Worm (Caenorhabditis elegans): ENCODE results near the gene ttr-11.

DNA sequence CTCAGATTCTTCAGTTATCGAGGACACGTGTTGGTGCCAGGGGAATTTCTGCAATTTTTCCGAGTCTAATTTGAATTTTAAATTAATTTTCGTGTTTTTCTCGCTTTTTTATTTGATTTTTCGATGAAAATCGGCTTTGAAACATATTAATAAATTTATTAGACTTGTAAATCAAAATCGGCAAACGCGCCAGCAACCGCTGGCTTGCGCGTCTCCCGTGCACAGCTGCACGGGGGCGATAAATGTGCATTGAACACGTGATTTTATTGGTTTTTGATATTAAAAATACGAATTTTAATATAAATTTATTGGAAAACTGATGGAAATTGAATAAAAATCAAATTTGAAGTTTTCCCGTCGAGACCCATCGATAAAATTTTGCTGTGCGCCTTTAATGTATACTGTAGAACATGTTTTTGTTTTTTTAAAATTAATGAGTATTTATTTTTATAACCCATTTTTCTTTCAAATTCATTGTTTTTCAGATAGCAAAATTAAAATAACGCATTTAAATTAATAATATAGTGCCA is 22.5 kb upstream of the ttr-11 start, which contains the start of gene F26F2.7:
- TF ChIP-seq pqm-1 (tag; optimal IDR thresholded peaks at IDR 0.05) (no peak), ama-1 (optimal IDR thresholded peaks at IDR 0.05) (no peak), nhr-90 (tag; optimal IDR thresholded peaks at IDR 0.05; ENCODE audit: poor library complexity) (peak; percentile 90), nhr-237 (tag; optimal IDR thresholded peaks at IDR 0.05) (no peak), ztf-11 (tag; optimal IDR thresholded peaks at IDR 0.05) (peak in 1 of 2 experiments; percentile 67), elt-3 (tag; optimal IDR thresholded peaks at IDR 0.05) (peak in 2 of 6 experiments; percentile 33 to 66), nhr-28 (tag; optimal IDR thresholded peaks at IDR 0.05) (no peak), unc-130 (tag; optimal IDR thresholded peaks at IDR 0.05) (peak; percentile 86), zag-1 (tag; optimal IDR thresholded peaks at IDR 0.05) (no peak), skn-1 (tag; optimal IDR thresholded peaks at IDR 0.05) (peak; percentile 57), lin-15B (tag; optimal IDR thresholded peaks at IDR 0.05) (no peak)

Measured in whole organism, L1 larva.